Fruit fly (Drosophila melanogaster) whole organism, embryonic: ENCODE data around the gene bun.

ENCODE experiments used
- Ada2b ChIP-seq: fragments of 200-800 bp; sonication (Bioruptor generic); IDR thresholded peaks from 2 replicates; pipeline ENCODE4 v1.3.6; 2022; ENCODE audit warnings: missing biosample characterization, missing genetic modification characterization
- Asciz ChIP-seq: fragments of 200-800 bp; sonication (Bioruptor generic); optimal IDR thresholded peaks from 2 replicates; lab custom pipeline; 2017; ENCODE audit warnings: missing biosample characterization, mild to moderate bottlenecking, missing genetic modification characterization, missing genetic modification reagents
- B-H2 ChIP-seq: fragments of 200-800 bp; sonication (Bioruptor generic); optimal IDR thresholded peaks from 2 replicates; lab custom pipeline; 2018; ENCODE audit warnings: missing biosample characterization, mild to moderate bottlenecking, missing genetic modification characterization
- BEAF-32 ChIP-seq: fragments of 200-800 bp; sonication (Bioruptor generic); optimal IDR thresholded peaks from 3 replicates; lab custom pipeline; 2017; ENCODE audit warnings: missing biosample characterization, missing genetic modification characterization, mild to moderate bottlenecking, moderate library complexity, missing genetic modification reagents
- Bdp1 ChIP-seq: fragments of 200-800 bp; sonication (Bioruptor generic); optimal IDR thresholded peaks from 3 replicates; lab custom pipeline; 2016; ENCODE audit warnings: missing biosample characterization, missing genetic modification characterization
- BtbVII ChIP-seq: fragments of 200-800 bp; sonication (Bioruptor generic); optimal IDR thresholded peaks from 3 replicates; lab custom pipeline; 2017; ENCODE audit warnings: missing biosample characterization, mild to moderate bottlenecking, missing genetic modification characterization
- CG10431 ChIP-seq: fragments of 200-800 bp; sonication (Bioruptor generic); optimal IDR thresholded peaks from 3 replicates; lab custom pipeline; 2018; ENCODE audit warnings: missing biosample characterization, mild to moderate bottlenecking, missing genetic modification characterization
- CG13123 ChIP-seq: fragments of 200-800 bp; sonication (Bioruptor generic); optimal IDR thresholded peaks from 2 replicates; lab custom pipeline; 2016; ENCODE audit warnings: missing biosample characterization, missing genetic modification characterization
- CG13775 ChIP-seq: fragments of 200-800 bp; sonication (Bioruptor generic); optimal IDR thresholded peaks from 3 replicates; lab custom pipeline; 2017; ENCODE audit warnings: missing biosample characterization, mild to moderate bottlenecking, missing genetic modification characterization
- CG17186 ChIP-seq: fragments of 200-800 bp; sonication (Bioruptor generic); optimal IDR thresholded peaks from 3 replicates; lab custom pipeline; 2017; ENCODE audit warnings: missing biosample characterization, missing genetic modification reagents, missing genetic modification characterization
- CG1832 ChIP-seq: fragments of 200-800 bp; sonication (Bioruptor generic); optimal IDR thresholded peaks from 2 replicates; lab custom pipeline; 2017; ENCODE audit warnings: missing biosample characterization, mild to moderate bottlenecking, missing genetic modification characterization, inconsistent platforms
- CG3407 ChIP-seq: fragments of 200-800 bp; sonication (Bioruptor generic); optimal IDR thresholded peaks from 2 replicates; lab custom pipeline; 2018; ENCODE audit warnings: missing biosample characterization, mild to moderate bottlenecking, missing genetic modification characterization
- CG5180 ChIP-seq: fragments of 200-800 bp; sonication (Bioruptor generic); optimal IDR thresholded peaks from 3 replicates; lab custom pipeline; 2017; ENCODE audit warnings: missing biosample characterization, missing genetic modification characterization, mild to moderate bottlenecking, moderate library complexity, missing genetic modification reagents
- CG6854 ChIP-seq: fragments of 200-800 bp; sonication (Bioruptor generic); optimal IDR thresholded peaks from 3 replicates; lab custom pipeline; 2017; ENCODE audit warnings: missing biosample characterization, mild to moderate bottlenecking, missing genetic modification characterization
- CG7839 ChIP-seq: fragments of 200-800 bp; sonication (Bioruptor generic); optimal IDR thresholded peaks from 3 replicates; lab custom pipeline; 2018; ENCODE audit warnings: missing biosample characterization, mild to moderate bottlenecking, missing genetic modification characterization, moderate library complexity
- CG7928 ChIP-seq: fragments of 200-800 bp; sonication (Bioruptor generic); optimal IDR thresholded peaks from 2 replicates; lab custom pipeline; 2017; ENCODE audit warnings: missing biosample characterization, mild to moderate bottlenecking, missing genetic modification characterization
- CG8359 ChIP-seq: fragments of 200-800 bp; sonication (Bioruptor generic); optimal IDR thresholded peaks from 2 replicates; lab custom pipeline; 2017; ENCODE audit warnings: missing biosample characterization, mild to moderate bottlenecking, missing genetic modification characterization, borderline replicate concordance
- CG8944 ChIP-seq: fragments of 200-800 bp; sonication (Bioruptor generic); optimal IDR thresholded peaks from 3 replicates; lab custom pipeline; 2016; ENCODE audit warnings: missing biosample characterization, missing genetic modification characterization
- Elba2 ChIP-seq: fragments of 200-800 bp; sonication (Bioruptor generic); optimal IDR thresholded peaks from 3 replicates; lab custom pipeline; 2016; ENCODE audit warnings: missing biosample characterization, missing genetic modification characterization
- H2.0 ChIP-seq: fragments of 200-800 bp; sonication (Bioruptor generic); IDR thresholded peaks from 2 replicates; pipeline ENCODE4 v1.3.6; 2022; ENCODE audit warnings: missing biosample characterization, missing genetic modification characterization
- Hand ChIP-seq: fragments of 200-800 bp; sonication (Bioruptor generic); optimal IDR thresholded peaks from 2 replicates; lab custom pipeline; 2017; ENCODE audit warnings: mild to moderate bottlenecking, missing biosample characterization, missing genetic modification reagents, missing genetic modification characterization
- Hr51 ChIP-seq, 2 experiments: fragments of 200-800 bp; sonication (Bioruptor generic); optimal IDR thresholded peaks; 2 replicates in 1 of 2; 3 replicates in 1 of 2; lab custom pipeline; 2016 to 2018; ENCODE audit warnings: missing biosample characterization in 2 of 2, missing genetic modification characterization in 2 of 2, mild to moderate bottlenecking in 1 of 2, moderate library complexity in 1 of 2
- MTF-1 ChIP-seq: fragments of 200-800 bp; sonication (Bioruptor generic); optimal IDR thresholded peaks from 2 replicates; lab custom pipeline; 2018; ENCODE audit warnings: missing biosample characterization, mild to moderate bottlenecking, missing genetic modification characterization, borderline replicate concordance
- NC2β ChIP-seq: fragments of 200-800 bp; sonication (Bioruptor generic); optimal IDR thresholded peaks from 2 replicates; lab custom pipeline; 2016; ENCODE audit warnings: missing biosample characterization, missing genetic modification characterization
- Oli ChIP-seq: fragments of 200-800 bp; sonication (Bioruptor generic); optimal IDR thresholded peaks from 2 replicates; lab custom pipeline; 2018; ENCODE audit warnings: missing biosample characterization, mild to moderate bottlenecking, missing genetic modification characterization, moderate library complexity
- Rx ChIP-seq: fragments of 200-800 bp; sonication (Bioruptor generic); IDR thresholded peaks from 2 replicates; pipeline ENCODE4 v1.3.6; 2022; ENCODE audit warnings: missing biosample characterization, missing genetic modification characterization
- Sin3A ChIP-seq: fragments of >200 bp; optimal IDR thresholded peaks from 2 replicates; lab custom pipeline; 2018
- abd-A ChIP-seq: fragments of 200-800 bp; sonication (Bioruptor generic); optimal IDR thresholded peaks from 3 replicates; lab custom pipeline; 2019; ENCODE audit warnings: missing biosample characterization, mild to moderate bottlenecking, missing genetic modification characterization, moderate library complexity
- amos ChIP-seq: fragments of 200-800 bp; sonication (Bioruptor generic); IDR thresholded peaks from 2 replicates; pipeline ENCODE4 v1.3.6; 2022; ENCODE audit warnings: missing biosample characterization, missing genetic modification characterization; ENCODE audit not compliant: partially characterized antibody
- ara ChIP-seq: fragments of 200-800 bp; sonication (Bioruptor generic); IDR thresholded peaks from 2 replicates; pipeline ENCODE4 v1.3.6; 2022; ENCODE audit warnings: missing biosample characterization, missing genetic modification characterization
- ase ChIP-seq: fragments of 200-800 bp; sonication (Bioruptor generic); IDR thresholded peaks from 3 replicates; pipeline ENCODE4 v1.3.6; 2022; ENCODE audit warnings: missing biosample characterization, missing genetic modification characterization
- bcd ChIP-seq: fragments of 200-800 bp; sonication (Bioruptor generic); optimal IDR thresholded peaks from 2 replicates; lab custom pipeline; 2017; ENCODE audit warnings: missing biosample characterization, mild to moderate bottlenecking, missing genetic modification characterization
- bowl ChIP-seq: fragments of 200-800 bp; sonication (Bioruptor generic); IDR thresholded peaks from 2 replicates; pipeline ENCODE4 v1.3.6; 2022; ENCODE audit warnings: missing biosample characterization, missing genetic modification characterization
- chif ChIP-seq, 2 experiments: fragments of 200-800 bp; sonication (Bioruptor generic); optimal IDR thresholded peaks; 3 replicates each; lab custom pipeline; 2016; ENCODE audit warnings: missing biosample characterization in 2 of 2, missing genetic modification characterization in 2 of 2
- chinmo ChIP-seq: fragments of 200-800 bp; sonication (Bioruptor generic); IDR thresholded peaks from 4 replicates; pipeline ENCODE4 v1.3.6; 2022; ENCODE audit warnings: missing biosample characterization, missing genetic modification characterization; ENCODE audit not compliant: partially characterized antibody
- ci ChIP-seq: fragments of 200-800 bp; sonication (Bioruptor generic); IDR thresholded peaks from 3 replicates; pipeline ENCODE4 v1.3.6; 2022; ENCODE audit warnings: missing biosample characterization, missing genetic modification characterization
- dysf ChIP-seq: fragments of 200-800 bp; sonication (Bioruptor generic); IDR thresholded peaks from 3 replicates; pipeline ENCODE4 v1.3.6; 2022; ENCODE audit warnings: missing biosample characterization, missing genetic modification characterization
- exex ChIP-seq: fragments of 200-800 bp; sonication (Bioruptor generic); optimal IDR thresholded peaks from 4 replicates; lab custom pipeline; 2018; ENCODE audit warnings: missing biosample characterization, mild to moderate bottlenecking, missing genetic modification characterization, moderate library complexity
- kah ChIP-seq: fragments of 200-800 bp; sonication (Bioruptor generic); optimal IDR thresholded peaks from 2 replicates; lab custom pipeline; 2018; ENCODE audit warnings: missing biosample characterization, mild to moderate bottlenecking, missing genetic modification characterization
- luna ChIP-seq: fragments of 200-800 bp; sonication (Bioruptor generic); optimal IDR thresholded peaks from 2 replicates; lab custom pipeline; 2016; ENCODE audit warnings: missing biosample characterization, missing genetic modification characterization
- oc ChIP-seq: fragments of 200-800 bp; sonication (Bioruptor generic); optimal IDR thresholded peaks from 2 replicates; lab custom pipeline; 2018; ENCODE audit warnings: missing biosample characterization, mild to moderate bottlenecking, missing genetic modification characterization, moderate library complexity
- pan ChIP-seq, 4 experiments: fragments of >200 bp in 3 of 4; fragments of 200-800 bp in 1 of 4; sonication (Bioruptor generic) in 1 of 4; optimal IDR thresholded peaks in 3 of 4; IDR thresholded peaks in 1 of 4; 2 replicates each; pipeline versions ENCODE4 v1.3.6 to Lab custom; 2017 to 2022; ENCODE audit warnings: missing biosample characterization in 2 of 4, missing genetic modification characterization in 2 of 4, mixed read lengths in 1 of 4
- pzg ChIP-seq: fragments of 200-800 bp; sonication (Bioruptor generic); optimal IDR thresholded peaks from 3 replicates; lab custom pipeline; 2018; ENCODE audit warnings: missing biosample characterization, mild to moderate bottlenecking, missing genetic modification characterization, moderate library complexity
- tup ChIP-seq: fragments of 200-800 bp; sonication (Bioruptor generic); optimal IDR thresholded peaks from 2 replicates; lab custom pipeline; 2016; ENCODE audit warnings: missing biosample characterization, mild to moderate bottlenecking, missing genetic modification characterization, moderate library complexity
- vvl ChIP-seq: fragments of 200-800 bp; sonication (Bioruptor generic); IDR thresholded peaks from 2 replicates; pipeline ENCODE4 v1.3.6; 2022; ENCODE audit warnings: missing biosample characterization, missing genetic modification characterization
- zf30C ChIP-seq: fragments of 200-800 bp; sonication (Bioruptor generic); optimal IDR thresholded peaks from 3 replicates; lab custom pipeline; 2018; ENCODE audit warnings: missing biosample characterization, mild to moderate bottlenecking, missing genetic modification characterization

The bun gene

DNA sequence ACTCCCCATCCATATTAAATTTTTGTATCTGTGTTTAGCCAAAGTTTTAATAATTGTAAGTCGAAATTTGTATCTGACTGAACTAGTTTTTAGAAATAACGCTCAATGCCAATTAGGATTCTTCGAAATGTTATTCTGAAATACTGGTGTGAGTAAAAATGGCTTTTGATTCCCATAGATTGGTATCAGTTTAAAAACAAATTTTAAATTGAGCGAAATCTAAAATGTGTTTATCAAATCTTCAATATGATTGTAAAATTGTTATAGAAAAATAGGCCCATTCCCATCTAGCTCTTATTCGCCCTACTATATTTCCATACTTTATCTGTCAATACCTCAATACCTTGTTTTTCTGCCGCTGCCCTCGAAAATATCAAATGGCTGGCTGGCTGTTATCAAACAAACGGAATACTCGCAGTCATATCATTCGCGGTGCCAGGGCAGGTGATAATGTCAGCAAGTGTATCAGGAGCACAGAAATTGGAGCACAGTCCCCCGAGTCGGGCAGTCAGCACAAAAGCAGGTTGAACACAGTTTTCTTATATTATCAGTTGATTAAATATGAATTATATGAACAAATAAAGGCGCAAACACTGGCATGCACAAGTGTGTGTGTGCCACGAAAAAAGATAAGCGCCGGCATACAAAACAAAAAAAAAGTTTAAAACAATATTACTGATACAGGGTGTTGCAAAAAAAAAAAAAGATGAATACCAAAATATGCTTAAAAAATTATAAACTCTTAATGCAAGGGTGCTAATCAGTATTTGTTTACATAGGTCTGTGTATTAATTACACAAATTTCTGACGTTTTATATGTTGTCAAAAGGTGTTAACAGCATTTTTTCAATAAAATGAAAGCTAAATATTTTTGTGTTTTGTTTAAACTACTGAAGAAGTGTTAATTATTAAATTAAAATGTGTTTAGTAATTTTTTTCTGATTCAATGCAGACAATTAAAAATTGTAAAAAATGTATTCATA is 48.8 kb downstream of the bun start, which contains the start of gene t-cup (continued):
- TF ChIP-seq kah, result peak; percentile 56
- peak; percentile 71; the same call in 2 of the 3 replicates for TF ChIP-seq ase (GFP tag; lab: Robert Waterston, UW)
- peak; percentile 28 for TF ChIP-seq tup (GFP tag; lab: Kevin White, UChicago)
- no peak for TF ChIP-seq Elba2 (GFP tag; lab: Kevin White, UChicago)
- TF ChIP-seq CG13123, result peak; percentile 53
- peak; percentile 88 for TF ChIP-seq CG3407 (GFP tag; lab: Kevin White, UChicago)
- peak; percentile 79 for TF ChIP-seq CG6854
- TF ChIP-seq bcd (GFP tag; lab: Kevin White, UChicago), result peak; percentile 70
- TF ChIP-seq zf30C, result no peak
- peak; percentile 51; the same call in 1 of the 3 replicates for TF ChIP-seq dysf (GFP tag; lab: Robert Waterston, UW)
- 0 out of 2 replicates have a peak, but pooled peaks have one; percentile 24 for TF ChIP-seq H2.0 (GFP tag; lab: Robert Waterston, UW)
- no peak for TF ChIP-seq Sin3A (lab: Kevin White, UChicago)
- peak; percentile 47 to 74 for TF ChIP-seq Hr51 (GFP tag; optimal IDR thresholded peaks at IDR 0.05; lab: Kevin White, UChicago)
- TF ChIP-seq CG1832 (GFP tag; lab: Kevin White, UChicago), result no peak
- TF ChIP-seq vvl, result peak; percentile 62; the same call in 1 of the 2 replicates
- TF ChIP-seq ara (GFP tag; lab: Robert Waterston, UW), result peak; percentile 49; the same call in 1 of the 2 replicates
- TF ChIP-seq Bdp1, result peak; percentile 66
- TF ChIP-seq CG10431, result peak; percentile 83
- peak; percentile 15 for TF ChIP-seq CG7839
- no peak for TF ChIP-seq luna (GFP tag; lab: Kevin White, UChicago)
- no peak for TF ChIP-seq Rx (GFP tag; lab: Robert Waterston, UW)
- TF ChIP-seq Asciz (GFP tag; lab: Kevin White, UChicago), result peak; percentile 90
- TF ChIP-seq NC2β (GFP tag; lab: Kevin White, UChicago), result peak; percentile 71
- TF ChIP-seq chinmo (GFP tag; lab: Robert Waterston, UW), result 0 out of 4 replicates have a peak, but pooled peaks have one; percentile 62
- TF ChIP-seq oc (tag; lab: Kevin White, UChicago), result peak; percentile 66
- peak; percentile 100 for TF ChIP-seq exex (tag; lab: Kevin White, UChicago)
- TF ChIP-seq chif (GFP tag; optimal IDR thresholded peaks at IDR 0.05; lab: Kevin White, UChicago), result peak; percentile 40 to 58
- TF ChIP-seq bowl, result 0 out of 2 replicates have a peak, but pooled peaks have one; percentile 34
- TF ChIP-seq CG5180 (GFP tag; lab: Kevin White, UChicago), result peak; percentile 77
- TF ChIP-seq Hand (GFP tag; lab: Kevin White, UChicago), result peak; percentile 64
- peak; percentile 90 for TF ChIP-seq MTF-1 (GFP tag; lab: Kevin White, UChicago)
- TF ChIP-seq CG13775 (GFP tag; lab: Kevin White, UChicago), result peak; percentile 34
- peak; percentile 60 for TF ChIP-seq Ada2b (GFP tag; lab: Robert Waterston, UW)
- TF ChIP-seq CG8944 (GFP tag; lab: Kevin White, UChicago), result peak; percentile 35
- peak; percentile 62 for TF ChIP-seq CG7928
- TF ChIP-seq pzg (GFP tag; lab: Kevin White, UChicago), result no peak
- TF ChIP-seq CG8359 (GFP tag; lab: Kevin White, UChicago), result peak; percentile 65
- TF ChIP-seq CG17186 (GFP tag; lab: Kevin White, UChicago), result peak; percentile 46
- peak; percentile 90 for TF ChIP-seq BtbVII (GFP tag; lab: Kevin White, UChicago)
- peak; percentile 91 for TF ChIP-seq ci (GFP tag; lab: Robert Waterston, UW)
- TF ChIP-seq Oli (tag; lab: Kevin White, UChicago), result peak; percentile 52
- no peak for TF ChIP-seq BEAF-32 (GFP tag; lab: Kevin White, UChicago)
- no peak; the same call in 1 of the 2 replicates for TF ChIP-seq amos (GFP tag; lab: Robert Waterston, UW)
- TF ChIP-seq B-H2, result peak; percentile 80
- no peak for TF ChIP-seq pan (optimal IDR thresholded peaks at IDR 0.05; lab: Kevin White, UChicago)
- peak in 1 of 2 experiments; percentile 73 for TF ChIP-seq pan (GFP tag; optimal IDR thresholded peaks at IDR 0.05 in 1 of 2, IDR thresholded peaks at IDR 0.05 in 1 of 2)
- TF ChIP-seq abd-A (tag; lab: Kevin White, UChicago), result no peak
